Worm (Caenorhabditis elegans): ENCODE data around the gene mec-9.

- TF ChIP-seq pax-3 (tag; optimal IDR thresholded peaks at IDR 0.05), result no peak
- no peak for TF ChIP-seq hlh-17 (GFP tag; optimal IDR thresholded peaks at IDR 0.05; ENCODE audit: borderline replicate concordance)
- TF ChIP-seq elt-2 (tag; optimal IDR thresholded peaks at IDR 0.05), result no peak
- no peak for TF ChIP-seq pqm-1 (tag; optimal IDR thresholded peaks at IDR 0.05)
- TF ChIP-seq nhr-90 (tag; optimal IDR thresholded peaks at IDR 0.05; ENCODE audit: poor library complexity), result no peak
- no peak for TF ChIP-seq lin-15B (tag; optimal IDR thresholded peaks at IDR 0.05)
These were observed 45.5 kb upstream of the mec-9 start, which contains the start of gene T07C12.10 for ce11 chrV:9960376-9960775.
